Fruit fly (Drosophila melanogaster) whole organism, embryonic: ENCODE results near the gene dpy.
A peak's percentile ranks its signal among the peaks of the same experiment; 100 is the strongest.

Source experiments
- Adf1 ChIP-seq: fragments of 200-800 bp; sonication (Bioruptor generic); IDR thresholded peaks from 2 replicates; pipeline ENCODE4 v1.3.6; 2022; ENCODE audit warnings: missing biosample characterization, missing genetic modification characterization
- C15 ChIP-seq: fragments of 200-800 bp; sonication (Bioruptor generic); IDR thresholded peaks from 3 replicates; pipeline ENCODE4 v1.3.6; 2022; ENCODE audit warnings: missing biosample characterization, missing genetic modification characterization
- CG10147 ChIP-seq: fragments of 200-800 bp; sonication (Bioruptor generic); optimal IDR thresholded peaks from 2 replicates; lab custom pipeline; 2019; ENCODE audit warnings: missing biosample characterization, mild to moderate bottlenecking, missing genetic modification characterization, moderate library complexity
- CG10267 ChIP-seq: fragments of 200-800 bp; sonication (Bioruptor generic); optimal IDR thresholded peaks from 2 replicates; lab custom pipeline; 2018; ENCODE audit warnings: missing biosample characterization, mild to moderate bottlenecking, missing genetic modification characterization, moderate library complexity
- CG13287 ChIP-seq: fragments of 200-800 bp; sonication (Bioruptor generic); IDR thresholded peaks from 2 replicates; pipeline ENCODE4 v1.3.6; 2022; ENCODE audit warnings: missing biosample characterization, missing genetic modification characterization; ENCODE audit not compliant: partially characterized antibody
- CG14710 ChIP-seq: fragments of 200-800 bp; sonication (Bioruptor generic); optimal IDR thresholded peaks from 3 replicates; lab custom pipeline; 2019; ENCODE audit warnings: missing biosample characterization, mild to moderate bottlenecking, missing genetic modification characterization, moderate library complexity
- CG16813 ChIP-seq: fragments of 200-800 bp; sonication (Bioruptor generic); IDR thresholded peaks from 3 replicates; pipeline ENCODE4 v1.3.6; 2022; ENCODE audit warnings: missing biosample characterization, missing genetic modification characterization; ENCODE audit not compliant: partially characterized antibody
- CG17359 ChIP-seq: fragments of 200-800 bp; sonication (Bioruptor generic); optimal IDR thresholded peaks from 3 replicates; lab custom pipeline; 2018; ENCODE audit warnings: missing biosample characterization, mild to moderate bottlenecking, missing genetic modification characterization, moderate library complexity
- CG18619 ChIP-seq: fragments of 200-800 bp; sonication (Bioruptor generic); optimal IDR thresholded peaks from 3 replicates; lab custom pipeline; 2017; ENCODE audit warnings: missing biosample characterization, mild to moderate bottlenecking, missing genetic modification characterization
- CG2116 ChIP-seq: fragments of 200-800 bp; sonication (Bioruptor generic); optimal IDR thresholded peaks from 3 replicates; lab custom pipeline; 2018; ENCODE audit warnings: missing biosample characterization, mild to moderate bottlenecking, missing genetic modification characterization
- CG2199 ChIP-seq: fragments of 200-800 bp; sonication (Bioruptor generic); IDR thresholded peaks from 3 replicates; pipeline ENCODE4 v1.3.6; 2022; ENCODE audit warnings: missing biosample characterization, missing genetic modification characterization
- CG30020 ChIP-seq: fragments of 200-800 bp; optimal IDR thresholded peaks from 2 replicates; lab custom pipeline; 2019; ENCODE audit warnings: missing biosample characterization, mild to moderate bottlenecking, missing genetic modification characterization, moderate library complexity
- CG33213 ChIP-seq: fragments of 200-800 bp; sonication (Bioruptor generic); optimal IDR thresholded peaks from 3 replicates; lab custom pipeline; 2016; ENCODE audit warnings: missing biosample characterization, missing genetic modification characterization
- CG34224 ChIP-seq: fragments of 200-800 bp; sonication (Bioruptor generic); IDR thresholded peaks from 3 replicates; pipeline ENCODE4 v1.3.6; 2022; ENCODE audit warnings: missing biosample characterization, missing genetic modification characterization; ENCODE audit not compliant: partially characterized antibody
- CG4282 ChIP-seq: fragments of 200-800 bp; sonication (Bioruptor generic); optimal IDR thresholded peaks from 2 replicates; lab custom pipeline; 2016; ENCODE audit warnings: missing biosample characterization, missing genetic modification characterization
- CG4617 ChIP-seq: fragments of 200-800 bp; sonication (Bioruptor generic); optimal IDR thresholded peaks from 3 replicates; lab custom pipeline; 2016; ENCODE audit warnings: missing biosample characterization, missing genetic modification characterization, borderline replicate concordance
- CG6813 ChIP-seq: fragments of 200-800 bp; sonication (Bioruptor generic); optimal IDR thresholded peaks from 2 replicates; lab custom pipeline; 2017; ENCODE audit warnings: missing biosample characterization, missing genetic modification characterization, mild to moderate bottlenecking, moderate library complexity, missing genetic modification reagents
- CG7963 ChIP-seq: fragments of 200-800 bp; sonication (Bioruptor generic); IDR thresholded peaks from 3 replicates; pipeline ENCODE4 v1.3.6; 2022; ENCODE audit warnings: missing biosample characterization, missing genetic modification characterization; ENCODE audit not compliant: partially characterized antibody
- CG9932 ChIP-seq: fragments of 200-800 bp; sonication (Bioruptor generic); IDR thresholded peaks from 2 replicates; pipeline ENCODE4 v1.3.6; 2022; ENCODE audit warnings: missing biosample characterization, missing genetic modification characterization
- CHES-1-like ChIP-seq: fragments of 200-800 bp; sonication (Bioruptor generic); optimal IDR thresholded peaks from 2 replicates; lab custom pipeline; 2016; ENCODE audit warnings: missing biosample characterization, missing genetic modification characterization
- Camta ChIP-seq: fragments of 200-800 bp; sonication (Bioruptor generic); optimal IDR thresholded peaks from 2 replicates; lab custom pipeline; 2016; ENCODE audit warnings: missing biosample characterization, missing genetic modification characterization
- Doc3 ChIP-seq: fragments of 200-800 bp; sonication (Bioruptor generic); IDR thresholded peaks from 3 replicates; pipeline ENCODE4 v1.3.6; 2022; ENCODE audit warnings: missing biosample characterization, missing genetic modification characterization; ENCODE audit not compliant: partially characterized antibody
- Dp ChIP-seq: fragments of 200-800 bp; sonication (Bioruptor generic); optimal IDR thresholded peaks from 2 replicates; lab custom pipeline; 2018; ENCODE audit warnings: missing biosample characterization, mild to moderate bottlenecking, missing genetic modification characterization, moderate library complexity
- Fer1 ChIP-seq: fragments of 200-800 bp; sonication (Bioruptor generic); optimal IDR thresholded peaks from 2 replicates; lab custom pipeline; 2017; ENCODE audit warnings: missing biosample characterization, mild to moderate bottlenecking, missing genetic modification characterization
- Fer2 ChIP-seq: fragments of 200-800 bp; sonication (Bioruptor generic); optimal IDR thresholded peaks from 2 replicates; lab custom pipeline; 2018; ENCODE audit warnings: missing biosample characterization, mild to moderate bottlenecking, missing genetic modification characterization, moderate library complexity
- H15 ChIP-seq: fragments of 200-800 bp; sonication (Bioruptor generic); IDR thresholded peaks from 3 replicates; pipeline ENCODE4 v1.3.6; 2022; ENCODE audit warnings: missing biosample characterization, missing genetic modification characterization
- Hr3 ChIP-seq: fragments of 200-800 bp; sonication (Bioruptor generic); optimal IDR thresholded peaks from 3 replicates; lab custom pipeline; 2016; ENCODE audit warnings: missing biosample characterization, missing genetic modification characterization
- MBD-R2 ChIP-seq: fragments of 200-800 bp; sonication (Bioruptor generic); IDR thresholded peaks from 2 replicates; pipeline ENCODE4 v1.3.6; 2022; ENCODE audit warnings: missing biosample characterization, missing genetic modification characterization
- Med ChIP-seq: fragments of 200-800 bp; sonication (Bioruptor generic); peaks from one replicate; lab custom pipeline; 2016; ENCODE audit warnings: missing biosample characterization, missing genetic modification characterization, mild to moderate bottlenecking, inconsistent platforms, moderate library complexity
- NC2β ChIP-seq: fragments of 200-800 bp; sonication (Bioruptor generic); optimal IDR thresholded peaks from 2 replicates; lab custom pipeline; 2016; ENCODE audit warnings: missing biosample characterization, missing genetic modification characterization
- Opbp ChIP-seq: fragments of 200-800 bp; sonication (Bioruptor generic); IDR thresholded peaks from 3 replicates; pipeline ENCODE4 v1.3.6; 2022; ENCODE audit warnings: missing biosample characterization, missing genetic modification characterization; ENCODE audit not compliant: partially characterized antibody
- Pdp1 ChIP-seq, 2 experiments: fragments of 200-800 bp; sonication (Bioruptor generic); optimal IDR thresholded peaks; 3 replicates each; lab custom pipeline; 2016; ENCODE audit warnings: missing biosample characterization in 2 of 2, missing genetic modification characterization in 2 of 2, mild to moderate bottlenecking in 1 of 2, moderate library complexity in 1 of 2
- Sry-β ChIP-seq: fragments of 200-800 bp; sonication (Bioruptor generic); optimal IDR thresholded peaks from 2 replicates; lab custom pipeline; 2018; ENCODE audit warnings: missing biosample characterization, mild to moderate bottlenecking, missing genetic modification characterization, moderate library complexity
- Vsx1 ChIP-seq: fragments of 200-800 bp; sonication (Bioruptor generic); optimal IDR thresholded peaks from 2 replicates; lab custom pipeline; 2017; ENCODE audit warnings: missing biosample characterization, mild to moderate bottlenecking, missing genetic modification characterization, missing genetic modification reagents
- amos ChIP-seq: fragments of 200-800 bp; sonication (Bioruptor generic); IDR thresholded peaks from 2 replicates; pipeline ENCODE4 v1.3.6; 2022; ENCODE audit warnings: missing biosample characterization, missing genetic modification characterization; ENCODE audit not compliant: partially characterized antibody
- bigmax ChIP-seq: fragments of 200-800 bp; sonication (Bioruptor generic); optimal IDR thresholded peaks from 2 replicates; lab custom pipeline; 2018; ENCODE audit warnings: missing biosample characterization, mild to moderate bottlenecking, missing genetic modification characterization
- bowl ChIP-seq: fragments of 200-800 bp; sonication (Bioruptor generic); IDR thresholded peaks from 2 replicates; pipeline ENCODE4 v1.3.6; 2022; ENCODE audit warnings: missing biosample characterization, missing genetic modification characterization
- fd102C ChIP-seq: fragments of 200-800 bp; sonication (Bioruptor generic); optimal IDR thresholded peaks from 2 replicates; lab custom pipeline; 2018; ENCODE audit warnings: missing biosample characterization, mild to moderate bottlenecking, missing genetic modification characterization, moderate library complexity
- her ChIP-seq: fragments of 200-800 bp; sonication (Bioruptor generic); optimal IDR thresholded peaks from 2 replicates; lab custom pipeline; 2016; ENCODE audit warnings: missing biosample characterization, missing genetic modification characterization
- insv ChIP-seq, 2 experiments: fragments of 200-800 bp; sonication (Bioruptor generic); optimal IDR thresholded peaks; 3 replicates each; lab custom pipeline; 2016 to 2018; ENCODE audit warnings: missing biosample characterization in 2 of 2, missing genetic modification characterization in 2 of 2
- jumu ChIP-seq: fragments of 200-800 bp; sonication (Bioruptor generic); optimal IDR thresholded peaks from 3 replicates; lab custom pipeline; 2016; ENCODE audit warnings: missing biosample characterization, missing genetic modification characterization
- onecut ChIP-seq: fragments of 200-800 bp; sonication (Bioruptor generic); IDR thresholded peaks from 2 replicates; pipeline ENCODE4 v1.3.6; 2022; ENCODE audit warnings: missing biosample characterization, missing genetic modification characterization
- row ChIP-seq: fragments of 200-800 bp; sonication (Bioruptor generic); IDR thresholded peaks from 3 replicates; pipeline ENCODE4 v1.3.6; 2022; ENCODE audit warnings: missing biosample characterization, missing genetic modification characterization
- salm ChIP-seq: fragments of 200-800 bp; sonication (Bioruptor generic); optimal IDR thresholded peaks from 2 replicates; lab custom pipeline; 2018; ENCODE audit warnings: missing biosample characterization, mild to moderate bottlenecking, missing genetic modification characterization
- sna ChIP-seq: fragments of 200-800 bp; sonication (Bioruptor generic); IDR thresholded peaks from 2 replicates; pipeline ENCODE4 v1.3.6; 2022; ENCODE audit warnings: missing biosample characterization, missing genetic modification characterization; ENCODE audit not compliant: partially characterized antibody
- ssp ChIP-seq: fragments of 200-800 bp; sonication (Bioruptor generic); IDR thresholded peaks from 2 replicates; pipeline ENCODE4 v1.3.6; 2022; ENCODE audit warnings: missing biosample characterization, missing genetic modification characterization
- stwl ChIP-seq: fragments of 200-800 bp; sonication (Bioruptor generic); optimal IDR thresholded peaks from 3 replicates; lab custom pipeline; 2018; ENCODE audit warnings: missing biosample characterization, mild to moderate bottlenecking, missing genetic modification characterization, moderate library complexity
- tna ChIP-seq: fragments of 200-800 bp; sonication (Bioruptor generic); IDR thresholded peaks from 2 replicates; pipeline ENCODE4 v1.3.6; 2022; ENCODE audit warnings: missing biosample characterization, missing genetic modification characterization; ENCODE audit not compliant: partially characterized antibody
- trem ChIP-seq: fragments of 200-800 bp; optimal IDR thresholded peaks from 3 replicates; lab custom pipeline; 2019; ENCODE audit warnings: missing biosample characterization, mild to moderate bottlenecking, missing genetic modification characterization, moderate library complexity
- unc-4 ChIP-seq: fragments of 200-800 bp; sonication (Bioruptor generic); IDR thresholded peaks from 2 replicates; pipeline ENCODE4 v1.3.6; 2022; ENCODE audit warnings: missing biosample characterization, missing genetic modification characterization; ENCODE audit not compliant: partially characterized antibody

The dpy gene

DNA sequence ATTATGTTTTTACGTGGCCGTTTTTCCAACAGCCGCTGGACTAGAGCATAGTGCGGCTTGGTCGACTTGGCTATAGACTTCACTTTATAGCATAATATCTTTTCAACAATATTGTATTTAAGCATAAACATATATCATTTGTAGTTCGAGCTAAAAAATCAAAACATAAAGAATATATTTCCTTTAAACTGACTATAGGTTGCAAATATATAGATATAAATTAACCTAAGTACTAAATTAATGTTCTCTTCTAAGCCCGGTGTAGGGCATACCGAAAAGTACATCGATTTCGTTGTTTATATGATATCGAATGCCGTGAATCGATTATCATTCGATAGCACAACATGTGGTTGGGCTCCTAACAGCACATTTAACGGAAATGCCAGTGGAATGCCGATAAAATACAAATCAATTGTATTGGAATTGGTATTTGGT lies 165.5 kb downstream of the dpy start, which contains the start of gene MFS18 (continued):
- TF ChIP-seq fd102C, result peak; percentile 87
- peak; percentile 92 for TF ChIP-seq CG18619 (GFP tag; lab: Kevin White, UChicago)
- peak; percentile 66 for TF ChIP-seq NC2β (GFP tag; lab: Kevin White, UChicago)
- peak; percentile 98 for TF ChIP-seq CG6813
- TF ChIP-seq Camta (GFP tag; lab: Kevin White, UChicago), result peak; percentile 97
- TF ChIP-seq CG4617 (GFP tag; lab: Kevin White, UChicago), result peak; percentile 97
- TF ChIP-seq CG33213, result peak; percentile 68
- TF ChIP-seq CG30020, result peak; percentile 80
- TF ChIP-seq bigmax (GFP tag; lab: Kevin White, UChicago), result peak; percentile 75
- TF ChIP-seq CG2116, result peak; percentile 93
- TF ChIP-seq CG14710, result peak; percentile 99
- TF ChIP-seq her (GFP tag; lab: Kevin White, UChicago), result peak; percentile 69
- peak; percentile 74; the same call in 2 of the 3 replicates for TF ChIP-seq CG34224 (GFP tag; lab: Robert Waterston, UW)
- peak; percentile 76 for TF ChIP-seq tna
- TF ChIP-seq Med (GFP tag; lab: Kevin White, UChicago), result peak; percentile 97
- TF ChIP-seq salm (tag; lab: Kevin White, UChicago), result peak; percentile 89
- peak; percentile 86 for TF ChIP-seq Adf1 (GFP tag; lab: Robert Waterston, UW)
- no peak for TF ChIP-seq CG4282
- peak; percentile 96 for TF ChIP-seq Fer2 (tag; lab: Kevin White, UChicago)
- peak; percentile 99 for TF ChIP-seq H15 (GFP tag; lab: Robert Waterston, UW)
- peak; percentile 99 for TF ChIP-seq CG2199 (GFP tag; lab: Robert Waterston, UW)
- peak in 1 of 2 experiments; percentile 54 for TF ChIP-seq insv (GFP tag; optimal IDR thresholded peaks at IDR 0.05; lab: Kevin White, UChicago)
- TF ChIP-seq C15 (GFP tag; lab: Robert Waterston, UW), result peak; percentile 98
- TF ChIP-seq CG9932, result peak; percentile 98
- TF ChIP-seq bowl (GFP tag; lab: Robert Waterston, UW), result peak; percentile 96
- no peak for TF ChIP-seq Vsx1
- TF ChIP-seq CG17359 (tag; lab: Kevin White, UChicago), result peak; percentile 100
- peak; percentile 95 for TF ChIP-seq ssp (GFP tag; lab: Robert Waterston, UW)
- peak; percentile 71 for TF ChIP-seq Sry-β (GFP tag; lab: Kevin White, UChicago)
- peak; percentile 62 for TF ChIP-seq Doc3 (GFP tag; lab: Robert Waterston, UW)

DNA sequence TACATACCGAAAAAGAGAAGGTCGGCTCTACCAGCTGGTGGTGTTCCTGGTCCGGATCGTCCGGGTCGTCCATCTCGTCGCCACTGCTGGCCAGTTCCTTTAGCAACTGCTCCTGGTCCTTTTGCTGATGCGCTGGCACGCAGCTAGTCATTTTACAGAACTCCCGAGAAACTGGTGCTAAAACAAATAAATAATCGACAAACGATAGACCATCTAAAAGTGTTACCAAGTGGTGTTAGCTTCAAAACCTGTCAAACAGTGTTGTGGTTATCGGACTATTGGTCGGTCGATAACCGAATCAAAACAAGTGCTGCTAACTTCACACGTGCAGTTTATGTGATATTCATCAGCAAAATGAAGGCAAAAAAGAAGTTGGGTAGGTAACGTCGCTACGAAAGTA lies 169.6 kb downstream of the dpy start, which contains the start of the genes morgue and Elp3:
morgue (minus strand) TSS at position 224 of the 400 bp plus-strand sequence.
Elp3 (plus strand) TSS at position 276 of the 400 bp plus-strand sequence.
- peak; percentile 56 for TF ChIP-seq unc-4 (GFP tag; lab: Robert Waterston, UW)
- TF ChIP-seq row (GFP tag; lab: Robert Waterston, UW), result 0 out of 3 replicates have a peak, but pooled peaks have one; percentile 14
- TF ChIP-seq stwl, result peak; percentile 88
- peak; percentile 83 for TF ChIP-seq CG7963 (GFP tag; lab: Robert Waterston, UW)
- peak; percentile 68 for TF ChIP-seq sna (GFP tag; lab: Robert Waterston, UW)
- no peak for TF ChIP-seq jumu
- peak; percentile 31 for TF ChIP-seq CHES-1-like (GFP tag; lab: Kevin White, UChicago)
- peak; percentile 68; the same call in 1 of the 2 replicates for TF ChIP-seq amos (GFP tag; lab: Robert Waterston, UW)
- TF ChIP-seq Fer1, result peak; percentile 17
- peak in 1 of 2 experiments; percentile 30 for TF ChIP-seq Pdp1 (GFP tag; optimal IDR thresholded peaks at IDR 0.05; lab: Kevin White, UChicago)
- TF ChIP-seq CG10147, result no peak
- TF ChIP-seq trem (tag; lab: Kevin White, UChicago), result peak; percentile 91
- no peak for TF ChIP-seq Hr3 (GFP tag; lab: Kevin White, UChicago)
- peak; percentile 72; the same call in 2 of the 3 replicates for TF ChIP-seq Opbp (GFP tag; lab: Robert Waterston, UW)
- TF ChIP-seq Dp, result peak; percentile 33
- TF ChIP-seq CG13287, result peak; percentile 78
- TF ChIP-seq CG10267, result peak; percentile 56
- peak; percentile 84 for TF ChIP-seq MBD-R2 (GFP tag; lab: Robert Waterston, UW)
- TF ChIP-seq onecut (GFP tag; lab: Robert Waterston, UW), result peak; percentile 45
- peak; percentile 74 for TF ChIP-seq CG16813 (GFP tag; lab: Robert Waterston, UW)
